Comparison of ENCODE assay signal across 2 fruit fly cellular contexts in genomic region chrX:5168193-5168592, dm6.
TF ChIP-seq lines count a peak whose summit lies in the region.

No protein-coding gene starts in this region.

- TF ChIP-seq CTCF in whole organism, embryonic (GFP tag; optimal IDR thresholded peaks at IDR 0.05; lab: Kevin White, UChicago): no peak

TF ChIP-seq in whole organism, embryonic, 481 proteins besides CTCF, POLR2A, EP300 and RAD21:
- TF ChIP-seq CG8924 (tag; optimal IDR thresholded peaks at IDR 0.05; lab: Kevin White, UChicago) (no peak), Vsx1 (GFP tag; optimal IDR thresholded peaks at IDR 0.05; lab: Kevin White, UChicago) (no peak), insv (GFP tag; optimal IDR thresholded peaks at IDR 0.05; lab: Kevin White, UChicago) (no peak), Rfx (GFP tag; IDR thresholded peaks at IDR 0.05; lab: Robert Waterston, UW) (no peak), ranshi (GFP tag; IDR thresholded peaks at IDR 0.05; lab: Robert Waterston, UW) (no peak), CG32767 (GFP tag; IDR thresholded peaks at IDR 0.05; lab: Robert Waterston, UW) (no peak), sug (tag; optimal IDR thresholded peaks at IDR 0.05; lab: Kevin White, UChicago) (no peak), phol (tag; optimal IDR thresholded peaks at IDR 0.05; lab: Kevin White, UChicago) (no peak), usp (GFP tag; optimal IDR thresholded peaks at IDR 0.05; lab: Kevin White, UChicago) (no peak), GATAe (GFP tag; conservative IDR thresholded peaks at IDR 0.05; lab: Robert Waterston, UW) (no peak), Xrp1 (GFP tag; IDR thresholded peaks at IDR 0.05; lab: Robert Waterston, UW) (peak; percentile 20; the same call in 1 of the 2 replicates), dysf (GFP tag; IDR thresholded peaks at IDR 0.05; lab: Robert Waterston, UW) (no peak), stwl (tag; optimal IDR thresholded peaks at IDR 0.05; lab: Kevin White, UChicago) (peak; percentile 59), ttk (GFP tag; IDR thresholded peaks at IDR 0.05; lab: Robert Waterston, UW) (no peak), ase (GFP tag; IDR thresholded peaks at IDR 0.05; lab: Robert Waterston, UW) (no peak), Pdp1 (GFP tag; optimal IDR thresholded peaks at IDR 0.05; lab: Kevin White, UChicago) (peak in 1 of 2 experiments; percentile 65), chn (GFP tag; optimal IDR thresholded peaks at IDR 0.05; lab: Kevin White, UChicago) (no peak), CG16815 (GFP tag; optimal IDR thresholded peaks at IDR 0.05; lab: Kevin White, UChicago) (no peak), CG15696 (tag; optimal IDR thresholded peaks at IDR 0.05; lab: Kevin White, UChicago) (peak; percentile 13), CG17359 (tag; optimal IDR thresholded peaks at IDR 0.05; lab: Kevin White, UChicago) (no peak)

TF ChIP-seq in whole organism, prepupa, 60 proteins besides CTCF, POLR2A, EP300 and RAD21:
- TF ChIP-seq CG6792 (GFP tag; optimal IDR thresholded peaks at IDR 0.05; lab: Kevin White, UChicago) (no peak), fkh (GFP tag; optimal IDR thresholded peaks at IDR 0.05; lab: Kevin White, UChicago) (peak; percentile 4)
